Fruit fly (Drosophila melanogaster): ENCODE results near the gene CG14551.
A peak's percentile ranks its signal among the peaks of the same experiment; 100 is the strongest.

The CG14551 gene

DNA sequence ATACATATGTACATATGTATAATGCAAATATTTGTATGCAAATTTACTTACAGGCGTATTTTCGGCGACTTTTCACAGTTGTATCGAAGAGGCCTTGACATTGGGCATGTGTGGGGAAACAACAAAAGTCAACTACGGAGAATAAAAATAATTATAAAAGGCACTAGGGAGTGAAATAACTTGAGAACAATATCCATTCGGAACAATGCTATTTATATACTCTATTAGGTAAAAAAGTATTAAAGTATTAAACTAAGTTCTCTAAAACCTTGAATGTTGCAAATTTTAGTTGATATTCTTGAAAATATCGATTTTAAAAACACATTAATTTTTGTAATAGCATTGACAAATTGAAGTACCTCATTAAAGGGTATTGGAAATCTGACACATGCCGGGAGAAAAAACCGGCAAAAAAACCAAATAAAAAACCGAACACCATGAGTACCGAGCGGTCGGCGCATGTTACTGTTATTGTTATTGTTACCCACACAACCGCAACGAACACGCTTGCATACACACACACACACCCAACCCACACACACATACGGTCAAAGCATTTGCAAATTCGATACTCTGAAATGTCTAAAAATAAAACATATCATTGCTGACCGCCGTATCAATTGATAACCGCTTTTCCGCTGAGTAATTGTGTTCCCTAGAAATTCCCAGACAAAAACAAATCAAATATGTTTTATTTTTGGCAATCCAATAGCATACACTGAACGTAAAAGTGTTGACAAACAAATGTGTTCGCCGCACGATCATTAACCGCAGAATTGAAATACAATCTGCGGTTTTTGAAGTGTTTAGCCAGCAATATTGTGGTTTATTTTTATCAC, 41.7 kb upstream of the CG14551 start (continued):
- no peak for TF ChIP-seq kni (GFP tag; optimal IDR thresholded peaks at IDR 0.05)
- TF ChIP-seq CG2129 (GFP tag; IDR thresholded peaks at IDR 0.05; ENCODE audit: partially characterized antibody) = no peak
- TF ChIP-seq sob (GFP tag; IDR thresholded peaks at IDR 0.05) = no peak
- TF ChIP-seq CG8944 (GFP tag; optimal IDR thresholded peaks at IDR 0.05) = no peak
- TF ChIP-seq Xrp1 (GFP tag; IDR thresholded peaks at IDR 0.05) = peak; percentile 12
- no peak for TF ChIP-seq luna (GFP tag; optimal IDR thresholded peaks at IDR 0.05)
- no peak for TF ChIP-seq Lim3 (GFP tag; IDR thresholded peaks at IDR 0.05)
- TF ChIP-seq Dref (GFP tag; IDR thresholded peaks at IDR 0.05) = no peak
- TF ChIP-seq HLH4C (GFP tag; IDR thresholded peaks at IDR 0.05; ENCODE audit: partially characterized antibody) = no peak
- TF ChIP-seq pum (GFP tag; optimal IDR thresholded peaks at IDR 0.05) = no peak
- TF ChIP-seq Fer1 (GFP tag; optimal IDR thresholded peaks at IDR 0.05) = peak; percentile 41
- no peak for TF ChIP-seq Sry-β (GFP tag; optimal IDR thresholded peaks at IDR 0.05)
- no peak for TF ChIP-seq emc (GFP tag; optimal IDR thresholded peaks at IDR 0.05)
- no peak for TF ChIP-seq Dad (GFP tag; optimal IDR thresholded peaks at IDR 0.05)
- TF ChIP-seq CG4820 (GFP tag; optimal IDR thresholded peaks at IDR 0.05) = no peak
- no peak for TF ChIP-seq zfh2 (GFP tag; optimal IDR thresholded peaks at IDR 0.05)
- no peak for TF ChIP-seq pan (optimal IDR thresholded peaks at IDR 0.05)
- TF ChIP-seq pan (GFP tag; optimal IDR thresholded peaks at IDR 0.05 in 1 of 2, IDR thresholded peaks at IDR 0.05 in 1 of 2) = peak in 1 of 2 experiments; percentile 70
- TF ChIP-seq az2 (GFP tag; optimal IDR thresholded peaks at IDR 0.05) = no peak
- no peak for TF ChIP-seq seq (GFP tag; IDR thresholded peaks at IDR 0.05)
- TF ChIP-seq CG3065 (GFP tag; optimal IDR thresholded peaks at IDR 0.05) = no peak
- TF ChIP-seq CG10274 (GFP tag; optimal IDR thresholded peaks at IDR 0.05) = no peak
- no peak for TF ChIP-seq CG7963 (GFP tag; IDR thresholded peaks at IDR 0.05; ENCODE audit: partially characterized antibody)
- TF ChIP-seq usp (GFP tag; optimal IDR thresholded peaks at IDR 0.05) = no peak
- TF ChIP-seq Hr39 (optimal IDR thresholded peaks at IDR 0.05) = no peak
- no peak for TF ChIP-seq CG9609 (GFP tag; optimal IDR thresholded peaks at IDR 0.05)
- 0 out of 2 replicates have a peak, but pooled peaks have one; percentile 16 for TF ChIP-seq CG31224 (GFP tag; IDR thresholded peaks at IDR 0.05)
- TF ChIP-seq CG6765 (GFP tag; optimal IDR thresholded peaks at IDR 0.05) = peak; percentile 53
- TF ChIP-seq toy (GFP tag; IDR thresholded peaks at IDR 0.05) = no peak
- TF ChIP-seq CG8388 (GFP tag; optimal IDR thresholded peaks at IDR 0.05) = no peak
- TF ChIP-seq slp2 (GFP tag; optimal IDR thresholded peaks at IDR 0.05) = no peak
- no peak for TF ChIP-seq pita (GFP tag; optimal IDR thresholded peaks at IDR 0.05)
- no peak for TF ChIP-seq CG4707 (GFP tag; optimal IDR thresholded peaks at IDR 0.05)
- no peak for TF ChIP-seq CG1792 (GFP tag; optimal IDR thresholded peaks at IDR 0.05)
- TF ChIP-seq lab (GFP tag; optimal IDR thresholded peaks at IDR 0.05) = peak; percentile 75
- no peak for TF ChIP-seq Aef1 (GFP tag; IDR thresholded peaks at IDR 0.05)
- no peak for TF ChIP-seq vvl (GFP tag; IDR thresholded peaks at IDR 0.05)
- no peak for TF ChIP-seq CG10267 (tag; optimal IDR thresholded peaks at IDR 0.05)
- no peak for TF ChIP-seq CG15479 (GFP tag; optimal IDR thresholded peaks at IDR 0.05)
- no peak for TF ChIP-seq gro (GFP tag; optimal IDR thresholded peaks at IDR 0.05)
- peak; percentile 42 for TF ChIP-seq CG7839 (tag; optimal IDR thresholded peaks at IDR 0.05)
- TF ChIP-seq Dek (tag; optimal IDR thresholded peaks at IDR 0.05) = peak; percentile 56
- peak; percentile 25 for TF ChIP-seq CG7987 (GFP tag; optimal IDR thresholded peaks at IDR 0.05)
- no peak for TF ChIP-seq CG12942 (GFP tag; optimal IDR thresholded peaks at IDR 0.05)
- TF ChIP-seq ERR (GFP tag; optimal IDR thresholded peaks at IDR 0.05) = no peak
- no peak for TF ChIP-seq E2f1 (GFP tag; IDR thresholded peaks at IDR 0.05)
- TF ChIP-seq Ets97D (GFP tag; optimal IDR thresholded peaks at IDR 0.05) = peak; percentile 4
- TF ChIP-seq gcm2 (GFP tag; optimal IDR thresholded peaks at IDR 0.05) = no peak

Data from whole organism, embryonic.